Worm (Caenorhabditis elegans) whole organism, young adult: ENCODE measurements around the gene C32D5.8.

ENCODE experiments used
- B0019.2 ChIP-seq: fragments of 200-800 bp; sonication (Bioruptor generic); conservative IDR thresholded peaks from 2 replicates; pipeline ENCODE4 v1.3.6; 2022; ENCODE audit warnings: missing genetic modification reagents, missing genetic modification characterization, missing compliant biosample characterization
- B0336.3 ChIP-seq: fragments of 200-800 bp; sonication (Bioruptor generic); IDR thresholded peaks from 2 replicates; pipeline ENCODE4 v1.3.6; 2022; ENCODE audit warnings: missing genetic modification characterization, missing compliant biosample characterization
- C06A6.2 ChIP-seq: fragments of 200-800 bp; sonication (Bioruptor generic); conservative IDR thresholded peaks from 2 replicates; pipeline ENCODE4 v1.3.6; 2022; ENCODE audit warnings: missing genetic modification characterization, missing compliant biosample characterization
- F10E7.11 ChIP-seq: sonication (generic microtip); optimal IDR thresholded peaks from 2 replicates; lab custom pipeline; 2017; ENCODE audit warnings: mild to moderate bottlenecking, missing genetic modification characterization, moderate library complexity, missing compliant biosample characterization
- F23B12.7 ChIP-seq: sonication (generic microtip); optimal IDR thresholded peaks from 2 replicates; lab custom pipeline; 2017; ENCODE audit warnings: missing genetic modification characterization, mild to moderate bottlenecking, missing compliant biosample characterization, antibody characterized with exemption, moderate library complexity; ENCODE audit not compliant: insufficient read depth
- F33H1.4 ChIP-seq: fragments of 200-800 bp; sonication (Bioruptor generic); IDR thresholded peaks from 2 replicates; pipeline ENCODE4 v1.3.6; 2022; ENCODE audit warnings: missing genetic modification reagents, missing genetic modification characterization, missing compliant biosample characterization
- F39B2.1 ChIP-seq: fragments of 200-800 bp; sonication (Bioruptor generic); IDR thresholded peaks from 2 replicates; pipeline ENCODE4 v1.3.6; 2022; ENCODE audit warnings: missing genetic modification reagents, missing genetic modification characterization, missing compliant biosample characterization
- F57A8.1 ChIP-seq: fragments of 200-800 bp; sonication (Bioruptor generic); optimal IDR thresholded peaks from 2 replicates; lab custom pipeline; 2018; ENCODE audit warnings: mild to moderate bottlenecking, missing genetic modification characterization, moderate library complexity, missing compliant biosample characterization
- Y53G8AR.9 ChIP-seq: fragments of 200-800 bp; sonication (Bioruptor generic); conservative IDR thresholded peaks from 2 replicates; pipeline ENCODE4 v1.3.6; 2022; ENCODE audit warnings: missing genetic modification reagents, missing genetic modification characterization, missing compliant biosample characterization
- Y79H2A.3 ChIP-seq: fragments of 200-800 bp; sonication (Bioruptor generic); conservative IDR thresholded peaks from 2 replicates; pipeline ENCODE4 v1.3.6; 2022; ENCODE audit warnings: missing genetic modification reagents, missing genetic modification characterization, missing compliant biosample characterization
- ZK185.1 ChIP-seq: sonication (generic microtip); optimal IDR thresholded peaks from 2 replicates; lab custom pipeline; 2016; ENCODE audit warnings: mild to moderate bottlenecking, missing genetic modification characterization, missing compliant biosample characterization; ENCODE audit not compliant: poor library complexity, severe bottlenecking
- ama-1 ChIP-seq, 3 experiments: fragments of 150-350 bp in 1 of 3; sonication (generic microtip) in 2 of 3; optimal IDR thresholded peaks; 2 replicates each; lab custom pipeline; 2014 to 2018; ENCODE audit warnings: missing biosample characterization in 2 of 3, missing genetic modification characterization in 2 of 3, missing genetic modification reagents in 2 of 3
- attf-5 ChIP-seq: fragments of 200-800 bp; sonication (Bioruptor generic); optimal IDR thresholded peaks from 2 replicates; lab custom pipeline; 2018; ENCODE audit warnings: mild to moderate bottlenecking, missing genetic modification characterization, missing compliant biosample characterization
- cebp-1 ChIP-seq, 2 experiments: fragments of 200-800 bp in 1 of 2; sonication (Bioruptor generic) in 1 of 2; sonication (generic microtip) in 1 of 2; IDR thresholded peaks in 1 of 2; optimal IDR thresholded peaks in 1 of 2; 2 replicates each; pipeline versions ENCODE4 v1.3.6 to Lab custom; 2017 to 2022; ENCODE audit warnings: missing compliant biosample characterization in 2 of 2, missing genetic modification characterization in 2 of 2, mild to moderate bottlenecking in 1 of 2, missing genetic modification reagents in 1 of 2, moderate library complexity in 1 of 2
- ceh-58 ChIP-seq: fragments of 200-800 bp; sonication (Bioruptor generic); IDR thresholded peaks from 2 replicates; pipeline ENCODE4 v1.3.6; 2022; ENCODE audit warnings: missing genetic modification characterization, missing compliant biosample characterization
- dox-1 ChIP-seq: fragments of 200-800 bp; sonication (Bioruptor generic); IDR thresholded peaks from 2 replicates; pipeline ENCODE4 v1.3.6; 2022; ENCODE audit warnings: missing genetic modification reagents, missing genetic modification characterization, missing compliant biosample characterization
- egl-44 ChIP-seq: fragments of 200-800 bp; sonication (Bioruptor generic); IDR thresholded peaks from 2 replicates; pipeline ENCODE4 v1.3.6; 2022; ENCODE audit warnings: missing genetic modification reagents, missing genetic modification characterization, missing compliant biosample characterization
- ets-4 ChIP-seq: fragments of 200-800 bp; sonication (Bioruptor generic); optimal IDR thresholded peaks from 2 replicates; lab custom pipeline; 2018; ENCODE audit warnings: mild to moderate bottlenecking, missing genetic modification characterization, missing compliant biosample characterization
- hmg-1.2 ChIP-seq: fragments of 200-800 bp; sonication (Bioruptor generic); IDR thresholded peaks from 2 replicates; pipeline ENCODE4 v1.3.6; 2022; ENCODE audit warnings: missing genetic modification reagents, missing genetic modification characterization, missing compliant biosample characterization
- hmg-20 ChIP-seq: fragments of 200-800 bp; sonication (Bioruptor generic); IDR thresholded peaks from 2 replicates; pipeline ENCODE4 v1.3.6; 2022; ENCODE audit warnings: missing genetic modification reagents, missing genetic modification characterization, missing compliant biosample characterization
- hsf-1 ChIP-seq: fragments of 200-800 bp; sonication (Bioruptor generic); IDR thresholded peaks from 2 replicates; pipeline ENCODE4 v1.3.6; 2022; ENCODE audit warnings: missing genetic modification reagents, missing genetic modification characterization, missing compliant biosample characterization
- lin-35 ChIP-seq, 3 experiments: fragments of 150-350 bp in 2 of 3; sonication (generic microtip) in 1 of 3; optimal IDR thresholded peaks; 2 replicates each; lab custom pipeline; 2014 to 2018; ENCODE audit warnings: missing biosample characterization in 3 of 3, missing genetic modification characterization in 3 of 3, missing genetic modification reagents in 3 of 3
- madf-6 ChIP-seq: fragments of 200-800 bp; sonication (Bioruptor generic); IDR thresholded peaks from 2 replicates; pipeline ENCODE4 v1.3.6; 2022; ENCODE audit warnings: missing genetic modification reagents, missing genetic modification characterization, missing compliant biosample characterization
- madf-8 ChIP-seq: fragments of 200-800 bp; sonication (Bioruptor generic); conservative IDR thresholded peaks from 2 replicates; pipeline ENCODE4 v1.3.6; 2022; ENCODE audit warnings: missing genetic modification reagents, missing genetic modification characterization, missing compliant biosample characterization
- mcd-1 ChIP-seq: fragments of 200-800 bp; sonication (Bioruptor generic); IDR thresholded peaks from 2 replicates; pipeline ENCODE4 v1.3.6; 2022; ENCODE audit warnings: missing genetic modification reagents, missing genetic modification characterization, missing compliant biosample characterization
- nfya-1 ChIP-seq: sonication (generic microtip); optimal IDR thresholded peaks from 2 replicates; lab custom pipeline; 2017; ENCODE audit warnings: antibody characterized with exemption, missing compliant biosample characterization, missing genetic modification characterization, borderline replicate concordance; ENCODE audit not compliant: insufficient read depth
- nhr-80 ChIP-seq: sonication (generic microtip); optimal IDR thresholded peaks from 2 replicates; lab custom pipeline; 2016; ENCODE audit warnings: missing genetic modification characterization, missing compliant biosample characterization
- rec-8 ChIP-seq, 2 experiments: sonication (generic microtip); optimal IDR thresholded peaks; 2 replicates each; lab custom pipeline; 2016; ENCODE audit warnings: mild to moderate bottlenecking in 2 of 2, missing genetic modification characterization in 2 of 2, missing genetic modification reagents in 2 of 2, missing genotype in 2 of 2, missing biosample characterization in 1 of 2, missing compliant biosample characterization in 1 of 2, moderate library complexity in 1 of 2
- snpc-4 ChIP-seq, 5 experiments: fragments of 150-350 bp in 1 of 5; sonication (generic microtip) in 4 of 5; optimal IDR thresholded peaks; 2 replicates each; lab custom pipeline; 2014 to 2018; ENCODE audit warnings: missing genetic modification characterization in 5 of 5, missing biosample characterization in 3 of 5, antibody characterized with exemption in 2 of 5, mild to moderate bottlenecking in 2 of 5, missing compliant biosample characterization in 2 of 5, missing genotype in 2 of 5, moderate library complexity in 2 of 5, missing genetic modification reagents in 1 of 5
- tbp1 ChIP-seq: fragments of 200-800 bp; sonication (Bioruptor generic); optimal IDR thresholded peaks from 2 replicates; lab custom pipeline; 2018; ENCODE audit warnings: mild to moderate bottlenecking, missing genetic modification characterization, missing compliant biosample characterization
- unc-62 ChIP-seq: fragments of 150-350 bp; optimal IDR thresholded peaks from 2 replicates; lab custom pipeline; 2014; ENCODE audit warnings: missing biosample characterization, missing genetic modification reagents, missing genetic modification characterization
- zim-3 ChIP-seq: sonication (generic microtip); optimal IDR thresholded peaks from 2 replicates; lab custom pipeline; 2017; ENCODE audit warnings: mild to moderate bottlenecking, missing genetic modification characterization, moderate library complexity, missing compliant biosample characterization
- ztf-18 ChIP-seq: sonication (generic microtip); optimal IDR thresholded peaks from 2 replicates; lab custom pipeline; 2016; ENCODE audit warnings: missing genotype, mild to moderate bottlenecking, missing genetic modification characterization, missing compliant biosample characterization
- ztf-22 ChIP-seq: fragments of 200-800 bp; sonication (Bioruptor generic); optimal IDR thresholded peaks from 2 replicates; lab custom pipeline; 2018; ENCODE audit warnings: mild to moderate bottlenecking, missing genetic modification characterization, moderate library complexity, missing compliant biosample characterization
- ztf-28 ChIP-seq: fragments of 200-800 bp; sonication (Bioruptor generic); IDR thresholded peaks from 2 replicates; pipeline ENCODE4 v1.3.6; 2022; ENCODE audit warnings: missing genetic modification reagents, missing genetic modification characterization, missing compliant biosample characterization
- ztf-6 ChIP-seq: fragments of 200-800 bp; sonication (Bioruptor generic); IDR thresholded peaks from 2 replicates; pipeline ENCODE4 v1.3.6; 2022; ENCODE audit warnings: missing genetic modification reagents, missing genetic modification characterization, missing compliant biosample characterization

C32D5.8 gene

DNA sequence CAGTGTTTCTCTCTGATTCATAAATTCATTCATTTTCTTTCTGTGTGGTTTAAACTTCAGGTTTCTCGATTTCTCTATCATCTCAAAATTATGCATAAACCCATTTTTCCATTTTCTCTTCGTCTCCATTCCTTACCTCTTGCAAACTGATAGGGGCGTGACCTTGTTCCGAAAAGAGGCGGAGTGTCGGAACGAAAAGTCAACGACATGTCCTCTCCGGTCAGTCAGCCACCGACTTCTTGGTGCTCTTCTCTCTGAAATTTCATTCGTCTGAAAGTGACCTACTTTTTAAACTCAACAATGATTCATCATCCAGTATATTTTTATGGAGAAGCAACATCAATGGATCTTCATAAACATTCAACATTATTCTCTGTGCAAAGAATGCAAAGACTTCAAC, 35.1 kb upstream of the C32D5.8 start, which contains the start of gene F58F12.12:
F58F12.12 (plus strand) TSS at position 301 of the 400 bp plus-strand sequence.
- TF ChIP-seq dox-1 (GFP tag; lab: Robert Waterston, UW) (no peak), nhr-80 (tag; lab: Kevin White, UChicago) (peak; percentile 14), B0019.2 (GFP tag; lab: Robert Waterston, UW) (no peak)

DNA sequence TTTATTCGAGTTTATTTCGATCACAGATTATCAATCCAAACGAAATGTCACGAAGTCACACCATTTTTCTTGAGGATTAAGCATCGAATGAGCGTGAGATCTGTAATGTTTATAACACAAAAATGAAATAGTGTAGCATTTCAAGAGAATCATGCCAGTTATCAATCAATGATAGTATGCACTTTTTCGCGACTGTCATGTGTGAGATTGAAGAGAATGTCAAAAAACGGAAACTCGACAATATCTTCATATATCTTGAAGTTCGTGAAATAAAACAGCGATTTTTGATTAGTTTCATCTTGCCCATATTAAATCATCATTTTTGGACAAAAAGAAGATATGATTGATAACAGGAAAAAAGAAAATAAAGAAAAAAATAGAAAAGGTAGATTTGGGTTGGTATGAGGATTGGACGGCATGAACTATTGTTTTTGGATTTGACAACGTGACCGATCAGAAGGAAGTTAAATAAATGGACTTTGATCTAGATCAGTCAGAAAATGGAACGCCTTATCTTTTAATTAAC, 33.3 kb upstream of the C32D5.8 start:
- TF ChIP-seq ztf-28 (GFP tag; lab: Robert Waterston, UW) (no peak), F10E7.11 (no peak), ztf-6 (no peak)
- TF ChIP-seq, all 124 proteins: peak for 0

DNA sequence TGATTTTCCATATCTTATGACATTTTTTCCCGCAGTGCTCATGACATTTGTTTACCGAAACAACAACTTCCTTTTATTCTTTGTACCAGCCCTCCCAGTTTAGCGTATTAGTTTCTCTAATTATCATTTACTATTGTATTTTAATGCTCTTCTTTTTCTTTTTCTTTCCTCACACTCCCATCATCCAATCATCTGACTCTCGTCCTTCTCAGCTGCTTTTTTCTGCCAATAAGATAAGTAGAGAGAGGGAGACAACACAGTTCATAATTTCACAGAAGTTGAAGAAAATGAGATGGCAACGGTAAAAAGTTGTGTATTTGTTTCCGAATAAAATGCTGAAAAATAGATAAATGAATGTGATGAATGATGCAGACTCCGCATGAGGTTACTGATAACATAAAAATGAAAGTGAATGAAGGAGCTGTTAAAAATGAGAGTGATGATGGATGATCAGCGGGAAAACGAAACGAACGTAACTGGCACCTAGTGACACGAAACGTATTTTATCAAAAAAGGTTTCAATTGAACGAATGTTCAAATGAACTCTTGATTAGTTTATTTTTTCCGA, 31.7 kb upstream of the C32D5.8 start:
- TF ChIP-seq ceh-58 (no peak), lin-35 (GFP tag; optimal IDR thresholded peaks at IDR 0.05; lab: Kevin White, UChicago) (no peak), hsf-1 (no peak), F33H1.4 (no peak), hmg-20 (GFP tag; lab: Robert Waterston, UW) (no peak), F39B2.1 (GFP tag; lab: Robert Waterston, UW) (no peak), F23B12.7 (tag; lab: Kevin White, UChicago) (peak; percentile 23), dox-1 (GFP tag; lab: Robert Waterston, UW) (0 out of 2 replicates have a peak, but pooled peaks have one; percentile 13), rec-8 (tag; optimal IDR thresholded peaks at IDR 0.05; lab: Kevin White, UChicago) (no peak), cebp-1 (GFP tag; IDR thresholded peaks at IDR 0.05; lab: Robert Waterston, UW) (peak; percentile 64; the same call in 1 of the 2 replicates), cebp-1 (tag; optimal IDR thresholded peaks at IDR 0.05; lab: Kevin White, UChicago) (peak; percentile 69), hmg-1.2 (GFP tag; lab: Robert Waterston, UW) (no peak), mcd-1 (GFP tag; lab: Robert Waterston, UW) (no peak), nhr-80 (tag; lab: Kevin White, UChicago) (peak; percentile 91), ztf-18 (tag; lab: Kevin White, UChicago) (no peak)
- TF ChIP-seq, all 124 proteins: peak for 4

DNA sequence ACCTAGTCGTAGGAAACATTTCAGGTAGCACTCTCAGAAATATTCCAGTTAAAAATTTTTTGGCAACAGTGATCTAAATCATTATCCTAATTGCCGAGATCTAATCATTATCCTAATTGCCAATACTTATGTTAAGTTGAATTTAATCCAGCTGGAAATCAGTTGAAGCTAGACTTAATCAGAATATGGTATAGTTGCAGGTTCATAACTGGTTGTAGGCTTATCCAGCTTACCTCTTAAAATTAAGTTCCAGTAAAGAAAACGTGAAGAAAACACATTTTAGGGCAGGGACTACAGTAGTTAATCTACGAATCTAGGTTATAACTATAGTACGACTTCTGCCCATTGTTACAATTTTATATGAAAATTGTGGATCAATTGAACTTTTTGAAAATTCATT, 30.9 kb upstream of the C32D5.8 start:
- TF ChIP-seq nfya-1 (tag; lab: Kevin White, UChicago) (no peak), madf-8 (no peak), ztf-6 (no peak), F23B12.7 (tag; lab: Kevin White, UChicago) (no peak), ztf-28 (GFP tag; lab: Robert Waterston, UW) (no peak), ZK185.1 (tag; lab: Kevin White, UChicago) (no peak), snpc-4 (GFP tag; optimal IDR thresholded peaks at IDR 0.05; lab: Kevin White, UChicago) (no peak), snpc-4 (tag; optimal IDR thresholded peaks at IDR 0.05; lab: Kevin White, UChicago) (no peak)

DNA sequence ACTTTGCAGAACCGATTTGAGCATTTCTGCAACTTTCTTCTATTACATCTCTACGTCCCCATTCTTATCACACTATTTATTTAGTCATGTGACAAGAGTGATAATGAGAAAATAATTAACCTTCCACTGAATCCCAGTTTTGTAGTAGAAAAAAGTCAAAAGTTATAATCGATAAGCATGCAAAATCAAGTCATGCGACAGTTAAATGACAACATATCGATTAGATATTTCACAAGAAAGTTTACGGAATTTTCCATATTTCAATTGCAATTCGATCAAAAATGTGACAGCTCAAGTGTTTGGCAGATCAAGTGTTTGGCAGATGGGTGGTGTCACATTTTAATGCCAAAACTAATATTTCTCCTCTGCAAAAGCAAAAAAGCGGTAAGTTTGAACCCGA, 28.9 kb upstream of the C32D5.8 start:
- TF ChIP-seq madf-6 (GFP tag; lab: Robert Waterston, UW) (peak; percentile 44; the same call in 1 of the 2 replicates), F57A8.1 (GFP tag; lab: Kevin White, UChicago) (no peak), B0336.3 (GFP tag; lab: Robert Waterston, UW) (peak; percentile 67), attf-5 (GFP tag; lab: Kevin White, UChicago) (peak; percentile 27), tbp1 (no peak), egl-44 (GFP tag; lab: Robert Waterston, UW) (no peak), zim-3 (tag; lab: Kevin White, UChicago) (no peak), mcd-1 (GFP tag; lab: Robert Waterston, UW) (peak; percentile 18; the same call in 1 of the 2 replicates), Y79H2A.3 (GFP tag; lab: Robert Waterston, UW) (no peak), nhr-80 (tag; lab: Kevin White, UChicago) (peak; percentile 81), ets-4 (no peak), unc-62 (peak; percentile 64), Y53G8AR.9 (GFP tag; lab: Robert Waterston, UW) (0 out of 2 replicates have a peak, but pooled peaks have one; percentile 9), C06A6.2 (GFP tag; lab: Robert Waterston, UW) (no peak), ZK185.1 (tag; lab: Kevin White, UChicago) (no peak), cebp-1 (GFP tag; IDR thresholded peaks at IDR 0.05; lab: Robert Waterston, UW) (no peak; the same call in 1 of the 2 replicates), cebp-1 (tag; optimal IDR thresholded peaks at IDR 0.05; lab: Kevin White, UChicago) (peak; percentile 83), ama-1 (optimal IDR thresholded peaks at IDR 0.05; lab: Kevin White, UChicago) (no peak), ama-1 (GFP tag; optimal IDR thresholded peaks at IDR 0.05; lab: Kevin White, UChicago) (no peak), ztf-22 (no peak)
